Worm (Caenorhabditis elegans): ENCODE data around the gene clic-1.
A peak's percentile ranks its signal among the peaks of the same experiment; 100 is the strongest.

The clic-1 gene

ce11 chrV:7723967-7724544 lies 10.7 kb downstream of the clic-1 start, which contains the start of the genes ZK105.6 and ZK105.8:
ZK105.6 (minus strand) TSS chrV:7724067.
ZK105.8 (plus strand) TSS chrV:7724494.
- TF ChIP-seq pha-4 (tag; optimal IDR thresholded peaks at IDR 0.05) (no peak), ces-1 (GFP tag; optimal IDR thresholded peaks at IDR 0.05) (peak; percentile 16), snpc-4 (tag; optimal IDR thresholded peaks at IDR 0.05) (no peak), lin-13 (tag; optimal IDR thresholded peaks at IDR 0.05) (no peak), zip-8 (tag; optimal IDR thresholded peaks at IDR 0.05) (no peak)

- no peak for TF ChIP-seq tbx-8 (GFP tag; optimal IDR thresholded peaks at IDR 0.05)
- no peak for TF ChIP-seq mls-2 (tag; optimal IDR thresholded peaks at IDR 0.05)
These were observed 12.8 kb downstream of the clic-1 start, which contains the start of gene ZK105.14 for ce11 chrV:7721945-7722344. ZK105.14 (minus strand) TSS chrV:7722045.

- TF ChIP-seq cnd-1 (tag; optimal IDR thresholded peaks at IDR 0.05), result no peak
These were observed 17.1 kb downstream of the clic-1 start, which contains the start of gene ZK105.5 for ce11 chrV:7717629-7718028. ZK105.5 (minus strand) TSS chrV:7717729.

ce11 chrV:7716034-7716433 lies 18.7 kb downstream of the clic-1 start, which contains the start of gene ZK105.12:
ZK105.12 (minus strand) TSS chrV:7716134.
- no peak for TF ChIP-seq hlh-1 (tag; optimal IDR thresholded peaks at IDR 0.05)
- no peak for TF ChIP-seq unc-62 (GFP tag; optimal IDR thresholded peaks at IDR 0.05)
- TF ChIP-seq ham-2 (GFP tag; optimal IDR thresholded peaks at IDR 0.05), result no peak
- no peak for TF ChIP-seq nhr-28 (tag; optimal IDR thresholded peaks at IDR 0.05)
- TF ChIP-seq mab-5 (tag; optimal IDR thresholded peaks at IDR 0.05), result no peak
- TF ChIP-seq mep-1 (tag; optimal IDR thresholded peaks at IDR 0.05), result no peak
- TF ChIP-seq lin-32 (GFP tag; optimal IDR thresholded peaks at IDR 0.05), result no peak
- TF ChIP-seq nhr-12 (tag; optimal IDR thresholded peaks at IDR 0.05), result no peak
- no peak for TF ChIP-seq cnd-1 (tag; optimal IDR thresholded peaks at IDR 0.05)
- no peak for TF ChIP-seq ceh-43 (GFP tag; optimal IDR thresholded peaks at IDR 0.05)
- no peak for TF ChIP-seq bed-3 (GFP tag; optimal IDR thresholded peaks at IDR 0.05)
- no peak for TF ChIP-seq lsy-2 (tag; optimal IDR thresholded peaks at IDR 0.05)
- no peak for TF ChIP-seq nhr-76 (tag; optimal IDR thresholded peaks at IDR 0.05)
- TF ChIP-seq M03D4.4 (tag; optimal IDR thresholded peaks at IDR 0.05), result no peak
- no peak for TF ChIP-seq lin-13 (tag; optimal IDR thresholded peaks at IDR 0.05)
- no peak for TF ChIP-seq sptf-1 (tag; optimal IDR thresholded peaks at IDR 0.05)
- TF ChIP-seq unc-120 (tag; optimal IDR thresholded peaks at IDR 0.05; ENCODE audit: poor library complexity, severe bottlenecking), result no peak
- TF ChIP-seq pha-4 (tag; optimal IDR thresholded peaks at IDR 0.05), result no peak
- no peak for TF ChIP-seq ztf-11 (tag; optimal IDR thresholded peaks at IDR 0.05)
- TF ChIP-seq zip-8 (tag; optimal IDR thresholded peaks at IDR 0.05), result no peak

- TF ChIP-seq tbx-8 (GFP tag; optimal IDR thresholded peaks at IDR 0.05), result no peak
These were observed 21.0 kb downstream of the clic-1 start, which contains the start of gene ZK105.1 for ce11 chrV:7713691-7714090. ZK105.1 (plus strand) TSS chrV:7713991.

- no peak for TF ChIP-seq nhr-12 (tag; optimal IDR thresholded peaks at IDR 0.05)
- TF ChIP-seq unc-39 (tag; optimal IDR thresholded peaks at IDR 0.05), result no peak
- no peak for TF ChIP-seq blmp-1 (tag; optimal IDR thresholded peaks at IDR 0.05)
- TF ChIP-seq cnd-1 (tag; optimal IDR thresholded peaks at IDR 0.05), result no peak
- no peak for TF ChIP-seq nhr-237 (tag; optimal IDR thresholded peaks at IDR 0.05)
- TF ChIP-seq hlh-1 (tag; optimal IDR thresholded peaks at IDR 0.05), result no peak
- no peak for TF ChIP-seq sptf-1 (tag; optimal IDR thresholded peaks at IDR 0.05)
- TF ChIP-seq nhr-76 (tag; optimal IDR thresholded peaks at IDR 0.05), result no peak
- no peak for TF ChIP-seq drap-1 (GFP tag; optimal IDR thresholded peaks at IDR 0.05)
These were observed 21.6 kb downstream of the clic-1 start, which contains the start of gene ZK105.13 for ce11 chrV:7713072-7713471. ZK105.13 (minus strand) TSS chrV:7713172.

- TF ChIP-seq nhr-12 (tag; optimal IDR thresholded peaks at IDR 0.05) (no peak), nhr-76 (tag; optimal IDR thresholded peaks at IDR 0.05) (no peak), tbx-8 (GFP tag; optimal IDR thresholded peaks at IDR 0.05) (no peak), ceh-43 (GFP tag; optimal IDR thresholded peaks at IDR 0.05) (no peak), blmp-1 (tag; optimal IDR thresholded peaks at IDR 0.05) (no peak), ztf-11 (tag; optimal IDR thresholded peaks at IDR 0.05) (no peak), ham-2 (GFP tag; optimal IDR thresholded peaks at IDR 0.05) (no peak), sem-2 (GFP tag; optimal IDR thresholded peaks at IDR 0.05) (no peak), pha-4 (tag; optimal IDR thresholded peaks at IDR 0.05) (no peak), nhr-28 (tag; optimal IDR thresholded peaks at IDR 0.05) (no peak)
These were observed 26.2 kb downstream of the clic-1 start, which contains the start of gene ZK105.11 for ce11 chrV:7708525-7708924. ZK105.11 (minus strand) TSS chrV:7708625.
